Worm (Caenorhabditis elegans) whole organism, midembryonic: ENCODE measurements around the gene pgph-2.

Source experiments
- T22C8.4 ChIP-seq: fragments of 200-800 bp; sonication (Bioruptor generic); IDR thresholded peaks from 2 replicates; pipeline ENCODE4 v1.3.6; 2022; ENCODE audit warnings: missing genetic modification characterization, missing compliant biosample characterization
- flt-1 ChIP-seq: fragments of 200-800 bp; sonication (Bioruptor generic); IDR thresholded peaks from 2 replicates; pipeline ENCODE4 v1.3.6; 2022; ENCODE audit warnings: missing genetic modification characterization, missing compliant biosample characterization
- klf-2 ChIP-seq: fragments of 200-800 bp; sonication (Bioruptor generic); conservative IDR thresholded peaks from 2 replicates; pipeline ENCODE4 v1.3.6; 2022; ENCODE audit warnings: missing genetic modification reagents, missing genetic modification characterization, missing compliant biosample characterization
- ref-1 ChIP-seq: fragments of 200-800 bp; sonication (Bioruptor generic); conservative IDR thresholded peaks from 2 replicates; pipeline ENCODE4 v1.3.6; 2022; ENCODE audit warnings: missing genetic modification reagents, missing genetic modification characterization, missing compliant biosample characterization
- tab-1 ChIP-seq: fragments of 200-800 bp; sonication (Bioruptor generic); IDR thresholded peaks from 2 replicates; pipeline ENCODE4 v1.3.6; 2022; ENCODE audit warnings: missing genetic modification characterization, missing compliant biosample characterization
- ztf-23 ChIP-seq: fragments of 200-800 bp; sonication (Bioruptor generic); IDR thresholded peaks from 2 replicates; pipeline ENCODE4 v1.3.6; 2022; ENCODE audit warnings: missing genetic modification reagents, missing genetic modification characterization, missing compliant biosample characterization
- ztf-29 ChIP-seq: fragments of 200-800 bp; sonication (Bioruptor generic); IDR thresholded peaks from 2 replicates; pipeline ENCODE4 v1.3.6; 2022; ENCODE audit warnings: missing genetic modification reagents, missing genetic modification characterization, missing compliant biosample characterization

DNA sequence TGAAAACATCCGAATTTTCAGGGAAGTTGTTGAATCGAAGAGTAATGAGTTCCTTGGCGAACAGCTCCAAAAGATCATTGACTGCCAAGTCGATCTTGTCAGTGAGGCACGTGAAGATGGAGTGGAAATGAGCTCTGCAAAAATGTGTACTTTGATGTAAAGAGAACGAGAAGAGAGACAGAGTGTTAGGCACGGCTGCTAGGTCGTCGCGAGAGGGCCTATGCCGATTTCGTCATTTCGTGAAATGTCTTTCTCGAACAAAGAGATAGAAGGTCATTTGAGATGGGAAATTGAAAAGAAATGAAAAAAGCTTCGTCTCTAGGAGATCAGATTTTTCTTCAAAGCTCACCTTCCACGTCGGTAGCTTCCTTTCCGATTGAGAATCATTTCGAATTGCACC is 15.1 kb downstream of the pgph-2 start:
- TF ChIP-seq flt-1 (GFP tag; lab: Robert Waterston, UW) = no peak
- TF ChIP-seq tab-1 (GFP tag; lab: Robert Waterston, UW) = no peak
- TF ChIP-seq ztf-29 = no peak
- TF ChIP-seq T22C8.4 = no peak
- TF ChIP-seq ref-1 = no peak
- peak; percentile 34; the same call in 1 of the 2 replicates for TF ChIP-seq ztf-23 (GFP tag; lab: Robert Waterston, UW)
- no peak for TF ChIP-seq klf-2 (GFP tag; lab: Robert Waterston, UW)
